Fruit fly (Drosophila melanogaster): ENCODE measurements around the gene CG32795.

The CG32795 gene

dm6 chrX:2786553-2787118, 3.7 kb downstream of the CG32795 start (continued):
- peak; percentile 90 for TF ChIP-seq CG7372 (GFP tag; IDR thresholded peaks at IDR 0.05)
- TF ChIP-seq CG31365 (tag; optimal IDR thresholded peaks at IDR 0.05), result peak; percentile 55
- peak; percentile 41 for TF ChIP-seq CG8359 (GFP tag; optimal IDR thresholded peaks at IDR 0.05; ENCODE audit: borderline replicate concordance)
- TF ChIP-seq ac (GFP tag; optimal IDR thresholded peaks at IDR 0.05), result no peak
- TF ChIP-seq CG16779 (GFP tag; IDR thresholded peaks at IDR 0.05), result peak; percentile 89
- peak; percentile 93 for TF ChIP-seq CG15269 (tag; optimal IDR thresholded peaks at IDR 0.05)
- TF ChIP-seq dmrt11E (tag; optimal IDR thresholded peaks at IDR 0.05), result peak; percentile 39
- peak; percentile 96 for TF ChIP-seq dysf (GFP tag; IDR thresholded peaks at IDR 0.05)
- peak; percentile 60 for TF ChIP-seq Bdp1 (GFP tag; optimal IDR thresholded peaks at IDR 0.05)
- TF ChIP-seq Scr (GFP tag; IDR thresholded peaks at IDR 0.05; ENCODE audit: partially characterized antibody), result no peak
- TF ChIP-seq luna (GFP tag; optimal IDR thresholded peaks at IDR 0.05), result peak; percentile 75
- peak; percentile 78 for TF ChIP-seq Six4 (GFP tag; optimal IDR thresholded peaks at IDR 0.05)
- TF ChIP-seq MTF-1 (GFP tag; optimal IDR thresholded peaks at IDR 0.05; ENCODE audit: borderline replicate concordance), result peak; percentile 80
- TF ChIP-seq Oli (tag; optimal IDR thresholded peaks at IDR 0.05), result peak; percentile 90
- TF ChIP-seq gfzf (GFP tag; optimal IDR thresholded peaks at IDR 0.05), result no peak
- TF ChIP-seq CG18764 (GFP tag; optimal IDR thresholded peaks at IDR 0.05), result peak; percentile 81
- TF ChIP-seq CG4360 (GFP tag; IDR thresholded peaks at IDR 0.05), result peak; percentile 51
- TF ChIP-seq Hand (GFP tag; optimal IDR thresholded peaks at IDR 0.05), result peak; percentile 77
- no peak for TF ChIP-seq Hr39 (optimal IDR thresholded peaks at IDR 0.05)
- TF ChIP-seq hb (GFP tag; IDR thresholded peaks at IDR 0.05; ENCODE audit: partially characterized antibody), result no peak
- peak; percentile 16 for TF ChIP-seq YL-1 (GFP tag; optimal IDR thresholded peaks at IDR 0.05)
- TF ChIP-seq CG34224 (GFP tag; IDR thresholded peaks at IDR 0.05; ENCODE audit: partially characterized antibody), result no peak
- no peak for TF ChIP-seq pita (GFP tag; optimal IDR thresholded peaks at IDR 0.05)
- peak; percentile 49 for TF ChIP-seq CG3407 (GFP tag; optimal IDR thresholded peaks at IDR 0.05)
- TF ChIP-seq Nf-YA (GFP tag; IDR thresholded peaks at IDR 0.05), result peak; percentile 86
- TF ChIP-seq CG8478 (optimal IDR thresholded peaks at IDR 0.05), result no peak
- TF ChIP-seq tin (GFP tag; optimal IDR thresholded peaks at IDR 0.05), result peak; percentile 88
- 0 out of 2 replicates have a peak, but pooled peaks have one; percentile 16 for TF ChIP-seq crol (GFP tag; IDR thresholded peaks at IDR 0.05)
- peak; percentile 92 for TF ChIP-seq lilli (GFP tag; optimal IDR thresholded peaks at IDR 0.05)
- peak; percentile 87 for TF ChIP-seq CG13296 (GFP tag; optimal IDR thresholded peaks at IDR 0.05)
- TF ChIP-seq Tbp (GFP tag; optimal IDR thresholded peaks at IDR 0.05), result no peak
- TF ChIP-seq Bteb2 (GFP tag; optimal IDR thresholded peaks at IDR 0.05), result peak; percentile 91
- TF ChIP-seq Dll (GFP tag; IDR thresholded peaks at IDR 0.05; ENCODE audit: partially characterized antibody), result no peak
- peak; percentile 19 for TF ChIP-seq CG15601 (tag; optimal IDR thresholded peaks at IDR 0.05)
- peak; percentile 76 for TF ChIP-seq Nf-YB (GFP tag; optimal IDR thresholded peaks at IDR 0.05)
- TF ChIP-seq CG12299 (tag; optimal IDR thresholded peaks at IDR 0.05), result peak; percentile 56
- TF ChIP-seq CG2875 (GFP tag; optimal IDR thresholded peaks at IDR 0.05), result peak; percentile 61
- TF ChIP-seq Fer1 (GFP tag; optimal IDR thresholded peaks at IDR 0.05), result peak; percentile 89
- TF ChIP-seq Gug (GFP tag; IDR thresholded peaks at IDR 0.05), result peak; percentile 81
- peak; percentile 80 for TF ChIP-seq peb (GFP tag; IDR thresholded peaks at IDR 0.05)
- TF ChIP-seq CG10147 (GFP tag; optimal IDR thresholded peaks at IDR 0.05), result peak; percentile 84
- TF ChIP-seq nmo (GFP tag; optimal IDR thresholded peaks at IDR 0.05), result peak; percentile 83
- peak; percentile 66 for TF ChIP-seq CG18011 (GFP tag; optimal IDR thresholded peaks at IDR 0.05)
- TF ChIP-seq CG12104 (GFP tag; optimal IDR thresholded peaks at IDR 0.05), result peak; percentile 75
- no peak for TF ChIP-seq Lpt (GFP tag; optimal IDR thresholded peaks at IDR 0.05)
- TF ChIP-seq CG4282 (GFP tag; optimal IDR thresholded peaks at IDR 0.05), result peak; percentile 54
- no peak for TF ChIP-seq hth (optimal IDR thresholded peaks at IDR 0.05)
- peak; percentile 78 for TF ChIP-seq eyg (GFP tag; optimal IDR thresholded peaks at IDR 0.05)
- no peak for TF ChIP-seq CG14860 (GFP tag; IDR thresholded peaks at IDR 0.05; ENCODE audit: partially characterized antibody)
- TF ChIP-seq pros (GFP tag; optimal IDR thresholded peaks at IDR 0.05), result no peak
- peak; percentile 95 for TF ChIP-seq vvl (GFP tag; IDR thresholded peaks at IDR 0.05)

Data from whole organism, embryonic.